Worm (Caenorhabditis elegans): ENCODE measurements around the gene unc-119.

unc-119 gene

ce11 chrIII:10921474-10921873 is 19.0 kb downstream of the unc-119 start:
- TF ChIP-seq set-16 (GFP tag; IDR thresholded peaks at IDR 0.05) (peak; percentile 68), mxl-3 (GFP tag; optimal IDR thresholded peaks at IDR 0.05) (no peak), Y105C5A.15 (GFP tag; IDR thresholded peaks at IDR 0.05) (no peak)

- TF ChIP-seq unc-62 (GFP tag; optimal IDR thresholded peaks at IDR 0.05 in 1 of 2) (peak in 1 of 2 experiments; percentile 96), unc-62 (tag; optimal IDR thresholded peaks at IDR 0.05) (no peak), lin-13 (GFP tag; optimal IDR thresholded peaks at IDR 0.05) (no peak), mes-2 (tag; optimal IDR thresholded peaks at IDR 0.05; ENCODE audit: poor library complexity, severe bottlenecking) (no peak), aly-2 (tag; optimal IDR thresholded peaks at IDR 0.05) (no peak), aha-1 (tag) (peak; percentile 1), spr-1 (tag; optimal IDR thresholded peaks at IDR 0.05) (no peak), ceh-20 (GFP tag; IDR thresholded peaks at IDR 0.05) (no peak), lin-15B (tag; optimal IDR thresholded peaks at IDR 0.05) (no peak), pqm-1 (tag; optimal IDR thresholded peaks at IDR 0.05) (no peak), F49E8.2 (tag; optimal IDR thresholded peaks at IDR 0.05; ENCODE audit: borderline replicate concordance) (no peak)
These were observed 21.1 kb downstream of the unc-119 start for ce11 chrIII:10923539-10923938.

ce11 chrIII:10930850-10931249 is 28.4 kb downstream of the unc-119 start, which contains the start of gene M142.5:
Gene M142.5 (plus strand): TSS chrIII:10931201.
- TF ChIP-seq lsy-2 (tag; optimal IDR thresholded peaks at IDR 0.05) (peak in 1 of 2 experiments; percentile 50), dpl-1 (GFP tag; optimal IDR thresholded peaks at IDR 0.05) (peak; percentile 26), php-3 (GFP tag; IDR thresholded peaks at IDR 0.05) (no peak), skn-1 (tag; optimal IDR thresholded peaks at IDR 0.05) (no peak), lin-38 (GFP tag; IDR thresholded peaks at IDR 0.05) (peak; percentile 90), mes-2 (tag; optimal IDR thresholded peaks at IDR 0.05; ENCODE audit: poor library complexity, severe bottlenecking) (peak; percentile 60), zfp-2 (tag; optimal IDR thresholded peaks at IDR 0.05) (no peak)

- no peak for TF ChIP-seq mes-2 (tag; optimal IDR thresholded peaks at IDR 0.05; ENCODE audit: poor library complexity, severe bottlenecking)
- no peak for TF ChIP-seq php-3 (GFP tag; IDR thresholded peaks at IDR 0.05)
- TF ChIP-seq jun-1 (tag; optimal IDR thresholded peaks at IDR 0.05): no peak
- no peak for TF ChIP-seq nhr-41 (GFP tag; IDR thresholded peaks at IDR 0.05)
- no peak for TF ChIP-seq spr-3 (GFP tag; optimal IDR thresholded peaks at IDR 0.05)
- no peak for TF ChIP-seq lin-29 (GFP tag; IDR thresholded peaks at IDR 0.05)
- no peak for TF ChIP-seq fos-1 (tag; optimal IDR thresholded peaks at IDR 0.05)
- no peak for TF ChIP-seq hlh-11 (tag; optimal IDR thresholded peaks at IDR 0.05)
- no peak for TF ChIP-seq fkh-10 (GFP tag; optimal IDR thresholded peaks at IDR 0.05)
- TF ChIP-seq ceh-44 (GFP tag; IDR thresholded peaks at IDR 0.05): no peak
- no peak for TF ChIP-seq hmg-1.1 (GFP tag; IDR thresholded peaks at IDR 0.05)
- no peak for TF ChIP-seq dmd-6 (GFP tag; IDR thresholded peaks at IDR 0.05)
- TF ChIP-seq lin-1 (GFP tag; IDR thresholded peaks at IDR 0.05): no peak
- TF ChIP-seq nhr-42 (GFP tag; IDR thresholded peaks at IDR 0.05): no peak
- no peak for TF ChIP-seq zfp-3 (GFP tag; conservative IDR thresholded peaks at IDR 0.05)
These were observed 30.9 kb downstream of the unc-119 start, which contains the start of gene M142.8 for ce11 chrIII:10933331-10933730. Gene M142.8 (plus strand): TSS chrIII:10933631.

ce11 chrIII:10935944-10936343 is 33.5 kb downstream of the unc-119 start, which contains the start of gene rle-1:
Gene rle-1 (plus strand): TSS chrIII:10936244.
- TF ChIP-seq nhr-76 (tag; optimal IDR thresholded peaks at IDR 0.05) (no peak), tra-1 (GFP tag; IDR thresholded peaks at IDR 0.05) (no peak), hmg-1.1 (GFP tag; IDR thresholded peaks at IDR 0.05) (no peak), F49E8.2 (tag; optimal IDR thresholded peaks at IDR 0.05; ENCODE audit: borderline replicate concordance) (no peak), ama-1 (optimal IDR thresholded peaks at IDR 0.05) (no peak), spr-3 (GFP tag; optimal IDR thresholded peaks at IDR 0.05) (no peak), nhr-11 (tag; optimal IDR thresholded peaks at IDR 0.05) (no peak), ceh-20 (GFP tag; IDR thresholded peaks at IDR 0.05) (no peak), attf-4 (tag; optimal IDR thresholded peaks at IDR 0.05) (no peak)
